Worm (Caenorhabditis elegans) whole organism, L3 larva: ENCODE data around the gene B0273.1.
A peak's percentile ranks its signal among the peaks of the same experiment; 100 is the strongest.

Experiments used
- R02D3.7 ChIP-seq: fragments of 150-350 bp; optimal IDR thresholded peaks from 2 replicates; lab custom pipeline; 2014; ENCODE audit warnings: missing biosample characterization, missing genetic modification characterization
- ZK546.5 ChIP-seq: sonication (generic microtip); optimal IDR thresholded peaks from 2 replicates; lab custom pipeline; 2017; ENCODE audit warnings: missing biosample characterization, missing genetic modification characterization
- aly-2 ChIP-seq: fragments of 150-350 bp; optimal IDR thresholded peaks from 2 replicates; lab custom pipeline; 2014; ENCODE audit warnings: missing biosample characterization, missing genetic modification characterization
- ama-1 ChIP-seq: fragments of 150-350 bp; optimal IDR thresholded peaks from 2 replicates; lab custom pipeline; 2018
- egl-27 ChIP-seq: sonication (generic microtip); optimal IDR thresholded peaks from 4 replicates; lab custom pipeline; 2017; ENCODE audit warnings: missing biosample characterization, missing genetic modification reagents, missing genetic modification characterization
- egl-5 ChIP-seq: fragments of 150-350 bp; optimal IDR thresholded peaks from 2 replicates; lab custom pipeline; 2017; ENCODE audit warnings: missing biosample characterization, missing genetic modification reagents, missing genetic modification characterization, inconsistent platforms
- elt-1 ChIP-seq: fragments of 150-350 bp; optimal IDR thresholded peaks from 2 replicates; lab custom pipeline; 2014; ENCODE audit warnings: missing biosample characterization, missing genetic modification characterization
- elt-2 ChIP-seq: sonication (generic microtip); optimal IDR thresholded peaks from 2 replicates; lab custom pipeline; 2016; ENCODE audit warnings: missing genetic modification reagents, mild to moderate bottlenecking, missing genetic modification characterization, missing compliant biosample characterization
- eor-1 ChIP-seq, 2 experiments: fragments of 150-350 bp; optimal IDR thresholded peaks; 2 replicates each; lab custom pipeline; 2014 to 2018; ENCODE audit warnings: missing biosample characterization in 2 of 2, missing genetic modification characterization in 2 of 2
- fkh-2 ChIP-seq: fragments of 150-350 bp; optimal IDR thresholded peaks from 2 replicates; lab custom pipeline; 2014; ENCODE audit warnings: missing biosample characterization, missing genetic modification reagents, missing genetic modification characterization
- jun-1 ChIP-seq: fragments of 150-350 bp; optimal IDR thresholded peaks from 2 replicates; lab custom pipeline; 2014; ENCODE audit warnings: missing biosample characterization, missing genetic modification reagents, missing genetic modification characterization
- lin-39 ChIP-seq: fragments of 150-350 bp; optimal IDR thresholded peaks from 2 replicates; lab custom pipeline; 2018; ENCODE audit warnings: missing biosample characterization, missing genetic modification reagents, missing genetic modification characterization
- mdl-1 ChIP-seq: fragments of 150-350 bp; optimal IDR thresholded peaks from 2 replicates; lab custom pipeline; 2014; ENCODE audit warnings: missing biosample characterization, missing genetic modification characterization
- mml-1 ChIP-seq: fragments of 150-350 bp; sonication (generic microtip); optimal IDR thresholded peaks from 3 replicates; lab custom pipeline; 2014; ENCODE audit warnings: missing biosample characterization, missing genetic modification characterization
- nfya-1 ChIP-seq: sonication (generic microtip); optimal IDR thresholded peaks from 2 replicates; lab custom pipeline; 2017; ENCODE audit warnings: missing genetic modification characterization, mild to moderate bottlenecking, missing compliant biosample characterization, antibody characterized with exemption, moderate library complexity; ENCODE audit not compliant: insufficient read depth
- nhr-11 ChIP-seq: fragments of 150-350 bp; optimal IDR thresholded peaks from 2 replicates; lab custom pipeline; 2014; ENCODE audit warnings: missing biosample characterization, missing genetic modification characterization
- nhr-12 ChIP-seq: fragments of 150-350 bp; optimal IDR thresholded peaks from 2 replicates; lab custom pipeline; 2014; ENCODE audit warnings: missing biosample characterization, missing genetic modification characterization
- nhr-23 ChIP-seq: fragments of 150-350 bp; optimal IDR thresholded peaks from 2 replicates; lab custom pipeline; 2014; ENCODE audit warnings: missing biosample characterization, missing genetic modification reagents, missing genetic modification characterization
- nhr-25 ChIP-seq: sonication (generic microtip); optimal IDR thresholded peaks from 2 replicates; lab custom pipeline; 2017; ENCODE audit warnings: missing biosample characterization, missing genetic modification characterization
- nhr-76 ChIP-seq: fragments of 150-350 bp; sonication (generic microtip); optimal IDR thresholded peaks from 5 replicates; lab custom pipeline; 2014; ENCODE audit warnings: missing biosample characterization, missing genetic modification characterization
- nhr-77 ChIP-seq: fragments of 150-350 bp; optimal IDR thresholded peaks from 2 replicates; lab custom pipeline; 2014; ENCODE audit warnings: missing biosample characterization, missing genetic modification characterization
- pha-4 ChIP-seq: fragments of 150-350 bp; optimal IDR thresholded peaks from 2 replicates; lab custom pipeline; 2014; ENCODE audit warnings: missing biosample characterization, missing genetic modification reagents, missing genetic modification characterization
- sea-2 ChIP-seq: fragments of 150-350 bp; sonication (generic microtip); optimal IDR thresholded peaks from 4 replicates; lab custom pipeline; 2014; ENCODE audit warnings: missing biosample characterization, missing genetic modification reagents, missing genetic modification characterization
- skn-1 ChIP-seq: fragments of 150-350 bp; optimal IDR thresholded peaks from 2 replicates; lab custom pipeline; 2014; ENCODE audit warnings: missing biosample characterization, missing genetic modification characterization
- snpc-4 ChIP-seq: fragments of 150-350 bp; optimal IDR thresholded peaks from 2 replicates; lab custom pipeline; 2014; ENCODE audit warnings: missing biosample characterization, missing genetic modification characterization
- tbx-2 ChIP-seq: sonication (generic microtip); optimal IDR thresholded peaks from 2 replicates; lab custom pipeline; 2016; ENCODE audit warnings: mild to moderate bottlenecking, missing genetic modification characterization, missing compliant biosample characterization
- unc-62 ChIP-seq: fragments of 150-350 bp; sonication (generic microtip); optimal IDR thresholded peaks from 4 replicates; lab custom pipeline; 2014; ENCODE audit warnings: missing biosample characterization, missing genetic modification reagents, missing genetic modification characterization
- zag-1 ChIP-seq: fragments of 150-350 bp; optimal IDR thresholded peaks from 2 replicates; lab custom pipeline; 2014; ENCODE audit warnings: missing biosample characterization, missing genetic modification characterization
- ztf-11 ChIP-seq: fragments of 150-350 bp; optimal IDR thresholded peaks from 2 replicates; lab custom pipeline; 2014; ENCODE audit warnings: missing biosample characterization, missing genetic modification characterization
- ztf-4 ChIP-seq: fragments of 150-350 bp; optimal IDR thresholded peaks from 2 replicates; lab custom pipeline; 2014; ENCODE audit warnings: missing biosample characterization, missing genetic modification characterization

Gene B0273.1

ce11 chrIV:5502610-5503009, 8.8 kb downstream of the B0273.1 start:
- TF ChIP-seq ztf-11 (tag; lab: Kevin White, UChicago) (no peak), ZK546.5 (tag; lab: Kevin White, UChicago) (no peak), R02D3.7 (tag; lab: Kevin White, UChicago) (no peak), aly-2 (tag; lab: Kevin White, UChicago) (no peak)
- TF ChIP-seq, all 47 proteins: peak for 0

- TF ChIP-seq elt-1 (tag; lab: Kevin White, UChicago), result peak; percentile 93
- TF ChIP-seq skn-1 (tag; lab: Kevin White, UChicago), result no peak
Observed at ce11 chrIV:5506642-5507041, 12.8 kb downstream of the B0273.1 start.

ce11 chrIV:5507754-5508153, 14.0 kb downstream of the B0273.1 start:
- TF ChIP-seq nhr-11 (tag; lab: Kevin White, UChicago), result no peak
- TF ChIP-seq snpc-4 (tag; lab: Kevin White, UChicago), result no peak
- no peak for TF ChIP-seq elt-1 (tag; lab: Kevin White, UChicago)
- TF ChIP-seq sea-2 (GFP tag; lab: Kevin White, UChicago), result no peak
- no peak for TF ChIP-seq elt-2
- no peak for TF ChIP-seq tbx-2 (tag; lab: Kevin White, UChicago)
- peak; percentile 65 for TF ChIP-seq lin-39 (tag; lab: Kevin White, UChicago)
- peak; percentile 13 for TF ChIP-seq egl-5 (tag; lab: Kevin White, UChicago)
- TF ChIP-seq, all 47 proteins: peak for 2

- TF ChIP-seq nhr-12 (tag; lab: Kevin White, UChicago), result no peak
- TF ChIP-seq jun-1 (tag; lab: Kevin White, UChicago), result no peak
- no peak for TF ChIP-seq egl-27
- no peak for TF ChIP-seq ZK546.5 (tag; lab: Kevin White, UChicago)
- no peak for TF ChIP-seq nhr-77 (tag; lab: Kevin White, UChicago)
- no peak for TF ChIP-seq mdl-1
- no peak for TF ChIP-seq nhr-25 (tag; lab: Kevin White, UChicago)
- TF ChIP-seq unc-62 (GFP tag; lab: Kevin White, UChicago), result no peak
- no peak for TF ChIP-seq ama-1 (lab: Kevin White, UChicago)
- TF ChIP-seq egl-5 (tag; lab: Kevin White, UChicago), result no peak
- no peak for TF ChIP-seq ztf-4 (tag; lab: Kevin White, UChicago)
- no peak for TF ChIP-seq aly-2 (tag; lab: Kevin White, UChicago)
- no peak for TF ChIP-seq zag-1 (tag; lab: Kevin White, UChicago)
- no peak for TF ChIP-seq elt-2
- no peak for TF ChIP-seq nhr-23
- TF ChIP-seq ztf-11 (tag; lab: Kevin White, UChicago), result no peak
- TF ChIP-seq nfya-1 (tag; lab: Kevin White, UChicago), result no peak
- TF ChIP-seq mml-1, result no peak
- no peak for TF ChIP-seq nhr-11 (tag; lab: Kevin White, UChicago)
- no peak for TF ChIP-seq fkh-2 (tag; lab: Kevin White, UChicago)
Observed at ce11 chrIV:5514789-5515188, 21.0 kb downstream of the B0273.1 start.

- TF ChIP-seq nhr-76 (tag; lab: Kevin White, UChicago), result no peak
- TF ChIP-seq lin-39 (tag; lab: Kevin White, UChicago), result peak; percentile 18
- peak; percentile 91 for TF ChIP-seq elt-1 (tag; lab: Kevin White, UChicago)
- TF ChIP-seq eor-1 (tag; optimal IDR thresholded peaks at IDR 0.05; lab: Kevin White, UChicago), result no peak
Observed at ce11 chrIV:5519044-5519443, 25.3 kb downstream of the B0273.1 start.

- TF ChIP-seq snpc-4 (tag; lab: Kevin White, UChicago) (no peak), pha-4 (tag; lab: Kevin White, UChicago) (peak; percentile 54)
Observed at ce11 chrIV:5526711-5527383, 33.1 kb downstream of the B0273.1 start.
